Worm (Caenorhabditis elegans): ENCODE data around the gene ilkp-1.

DNA sequence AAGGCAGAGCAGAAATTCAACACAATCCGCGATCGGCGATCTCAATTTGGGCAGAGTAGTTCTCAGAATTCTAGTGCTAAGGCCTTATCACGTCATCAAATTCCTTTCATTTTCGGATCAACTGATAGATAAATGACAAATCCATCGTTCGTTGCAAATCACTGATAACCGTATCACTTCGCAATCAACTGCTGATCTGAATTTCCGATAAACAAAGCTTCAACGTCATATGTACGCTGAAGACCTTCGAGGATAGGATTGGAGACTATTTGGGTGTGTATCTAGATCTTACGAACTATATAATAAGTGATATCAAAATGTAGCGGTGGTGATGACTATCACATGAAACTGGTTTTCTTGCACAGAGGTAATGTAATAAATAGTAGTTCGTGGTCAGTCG, 7.2 kb downstream of the ilkp-1 start:
- TF ChIP-seq snpc-4 (GFP tag; optimal IDR thresholded peaks at IDR 0.05) = no peak
- TF ChIP-seq snpc-4 (tag; optimal IDR thresholded peaks at IDR 0.05) = no peak
- TF ChIP-seq madf-10 (tag; optimal IDR thresholded peaks at IDR 0.05) = no peak
- TF ChIP-seq lir-1 (GFP tag; conservative IDR thresholded peaks at IDR 0.05) = no peak
- no peak for TF ChIP-seq F37B4.10 (GFP tag; IDR thresholded peaks at IDR 0.05)
- TF ChIP-seq B0019.2 (GFP tag; conservative IDR thresholded peaks at IDR 0.05) = no peak
- TF ChIP-seq Y95B8A.8 (GFP tag; IDR thresholded peaks at IDR 0.05) = no peak
- TF ChIP-seq nhr-90 (tag; optimal IDR thresholded peaks at IDR 0.05) = no peak
- TF ChIP-seq somi-1 (GFP tag; optimal IDR thresholded peaks at IDR 0.05) = no peak
- TF ChIP-seq ztf-6 (GFP tag; IDR thresholded peaks at IDR 0.05) = no peak
- no peak for TF ChIP-seq K12H6.12 (tag; optimal IDR thresholded peaks at IDR 0.05)
- no peak for TF ChIP-seq xnd-1 (tag; optimal IDR thresholded peaks at IDR 0.05)
- no peak for TF ChIP-seq ztf-3 (GFP tag; optimal IDR thresholded peaks at IDR 0.05)
- no peak for TF ChIP-seq F57A8.1 (GFP tag; optimal IDR thresholded peaks at IDR 0.05)

Data from whole organism, young adult.